Fruit fly (Drosophila melanogaster) whole organism, wandering third instar larva: Measurements from ENCODE around the gene Taf3.

Experiments used
- CG9705 ChIP-seq: fragments of 200-800 bp; sonication (Bioruptor generic); optimal IDR thresholded peaks from 2 replicates; lab custom pipeline; 2018; ENCODE audit warnings: missing biosample characterization, mild to moderate bottlenecking, missing genetic modification characterization
- CrebA ChIP-seq: fragments of 200-800 bp; sonication (Bioruptor generic); optimal IDR thresholded peaks from 2 replicates; lab custom pipeline; 2016; ENCODE audit warnings: missing biosample characterization, mild to moderate bottlenecking, missing genetic modification characterization, borderline replicate concordance
- Dif ChIP-seq: fragments of 200-275, 200-300 bp; sonication (Bioruptor generic); optimal IDR thresholded peaks from 2 replicates; lab custom pipeline; 2018; ENCODE audit warnings: missing biosample characterization, missing genetic modification characterization; ENCODE audit not compliant: partially characterized antibody
- HLH106 ChIP-seq: fragments of 200-800 bp; optimal IDR thresholded peaks from 3 replicates; lab custom pipeline; 2019; ENCODE audit warnings: missing biosample characterization, mild to moderate bottlenecking, missing genetic modification characterization, moderate library complexity
- Hnf4 ChIP-seq: fragments of 200-800 bp; sonication (Bioruptor generic); optimal IDR thresholded peaks from 2 replicates; lab custom pipeline; 2016; ENCODE audit warnings: missing biosample characterization, mild to moderate bottlenecking, missing genetic modification characterization
- Jra ChIP-seq: sonication (Bioruptor generic); optimal IDR thresholded peaks from 2 replicates; lab custom pipeline; 2016; ENCODE audit warnings: missing biosample characterization, missing genetic modification characterization
- Myc ChIP-seq: fragments of >200 bp; optimal IDR thresholded peaks from 2 replicates; lab custom pipeline; 2017
- N ChIP-seq: fragments of >200 bp; optimal IDR thresholded peaks from 2 replicates; lab custom pipeline; 2018; ENCODE audit warnings: missing biosample characterization, missing external identifiers, missing genetic modification characterization
- Rel ChIP-seq, 2 experiments: fragments of 200-800 bp; sonication (Bioruptor generic) in 1 of 2; optimal IDR thresholded peaks; 2 replicates in 1 of 2; 3 replicates in 1 of 2; lab custom pipeline; 2016 to 2019; ENCODE audit warnings: mild to moderate bottlenecking in 2 of 2, missing biosample characterization in 2 of 2, missing genetic modification characterization in 2 of 2, moderate library complexity in 1 of 2
- br ChIP-seq: fragments of 200-800 bp; sonication (Bioruptor generic); optimal IDR thresholded peaks from 2 replicates; lab custom pipeline; 2016; ENCODE audit warnings: missing biosample characterization, missing genetic modification characterization
- dsf ChIP-seq: sonication (Bioruptor generic); optimal IDR thresholded peaks from 2 replicates; lab custom pipeline; 2016; ENCODE audit warnings: missing biosample characterization, missing genetic modification characterization, borderline replicate concordance
- fru ChIP-seq: fragments of 200-800 bp; sonication (Bioruptor generic); optimal IDR thresholded peaks from 3 replicates; lab custom pipeline; 2016; ENCODE audit warnings: missing biosample characterization, mild to moderate bottlenecking, missing genetic modification characterization
- pan ChIP-seq: fragments of >200 bp; optimal IDR thresholded peaks from 2 replicates; lab custom pipeline; 2017
- sage ChIP-seq: fragments of 200-800 bp; sonication (Bioruptor generic); optimal IDR thresholded peaks from 2 replicates; lab custom pipeline; 2016; ENCODE audit warnings: missing biosample characterization, mild to moderate bottlenecking, missing genetic modification characterization
- usp ChIP-seq: fragments of >200 bp; optimal IDR thresholded peaks from 2 replicates; lab custom pipeline; 2017; ENCODE audit warnings: missing biosample characterization, missing genetic modification characterization

The Taf3 gene

DNA sequence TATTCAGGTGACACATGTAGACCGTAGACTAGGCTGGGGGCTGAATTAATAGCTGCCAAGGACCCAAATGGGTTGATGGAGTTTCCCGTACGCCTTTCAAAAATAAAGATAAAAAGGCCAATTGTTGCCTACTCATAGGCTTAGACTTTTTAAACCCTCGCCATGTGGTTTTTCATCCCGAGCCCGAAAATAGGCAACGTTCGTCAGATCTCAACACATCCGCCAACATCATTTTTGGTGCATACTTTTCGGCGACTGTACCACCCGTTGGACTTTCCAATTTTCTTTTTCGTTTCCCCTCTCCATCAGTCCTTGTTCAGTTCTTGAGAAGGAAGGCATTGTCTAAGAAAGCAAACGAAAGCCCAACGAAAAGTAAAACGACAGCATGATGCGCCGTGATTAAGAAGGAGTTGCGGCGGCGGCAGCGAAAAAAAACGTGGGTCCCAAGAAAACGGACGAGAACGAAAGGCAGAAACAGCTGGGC is 51.2 kb downstream of the Taf3 start:
- TF ChIP-seq N (peak; percentile 67), Myc (lab: Kevin White, UChicago) (peak; percentile 73)

- TF ChIP-seq CG9705 (GFP tag; lab: Kevin White, UChicago) = no peak
- no peak for TF ChIP-seq Dif (GFP tag; lab: Kevin White, UChicago)
- no peak for TF ChIP-seq Hnf4 (GFP tag; lab: Kevin White, UChicago)
- no peak for TF ChIP-seq CrebA (GFP tag; lab: Kevin White, UChicago)
- TF ChIP-seq HLH106 = no peak
- no peak for TF ChIP-seq pan (lab: Kevin White, UChicago)
- TF ChIP-seq Jra (GFP tag; lab: Kevin White, UChicago) = no peak
- TF ChIP-seq dsf = no peak
- TF ChIP-seq sage (GFP tag; lab: Kevin White, UChicago) = no peak
- TF ChIP-seq fru = no peak
- no peak for TF ChIP-seq usp (GFP tag; lab: Kevin White, UChicago)
- no peak for TF ChIP-seq br (GFP tag; lab: Kevin White, UChicago)
- no peak for TF ChIP-seq Rel (GFP tag; optimal IDR thresholded peaks at IDR 0.05; lab: Kevin White, UChicago)
- no peak for TF ChIP-seq Rel (tag; optimal IDR thresholded peaks at IDR 0.05; lab: Kevin White, UChicago)
Observed at dm6 chr4:411513-411912, 55.1 kb downstream of the Taf3 start.
